Fruit fly (Drosophila melanogaster) whole organism, adult: Measurements from ENCODE around the gene CG3698.

Source experiments
- CG12768 ChIP-seq: fragments of 200-800 bp; sonication (Bioruptor generic); optimal IDR thresholded peaks from 2 replicates; lab custom pipeline; 2017; ENCODE audit warnings: missing biosample characterization, missing genetic modification characterization, mild to moderate bottlenecking, moderate library complexity, missing genetic modification reagents
- CG14711 ChIP-seq: fragments of 200-800 bp; sonication (Bioruptor generic); optimal IDR thresholded peaks from 2 replicates; lab custom pipeline; 2018; ENCODE audit warnings: missing biosample characterization, mild to moderate bottlenecking, missing genetic modification characterization, moderate library complexity
- CG5204 ChIP-seq: fragments of 200-800 bp; sonication (Bioruptor generic); optimal IDR thresholded peaks from 2 replicates; lab custom pipeline; 2016; ENCODE audit warnings: missing biosample characterization, missing genetic modification characterization
- Clk ChIP-seq: fragments of 200-800 bp; sonication (Bioruptor generic); optimal IDR thresholded peaks from 2 replicates; lab custom pipeline; 2017; ENCODE audit warnings: missing biosample characterization, missing genetic modification characterization

- TF ChIP-seq Clk (no peak), CG14711 (no peak), CG5204 (GFP tag; lab: Kevin White, UChicago) (no peak), CG12768 (no peak)
Observed at dm6 chr3L:20752964-20753363, 45.2 kb downstream of the CG3698 start.
